Worm (Caenorhabditis elegans): ENCODE measurements around the gene adk-1.
A peak's percentile ranks its signal among the peaks of the same experiment; 100 is the strongest.

Gene adk-1

DNA sequence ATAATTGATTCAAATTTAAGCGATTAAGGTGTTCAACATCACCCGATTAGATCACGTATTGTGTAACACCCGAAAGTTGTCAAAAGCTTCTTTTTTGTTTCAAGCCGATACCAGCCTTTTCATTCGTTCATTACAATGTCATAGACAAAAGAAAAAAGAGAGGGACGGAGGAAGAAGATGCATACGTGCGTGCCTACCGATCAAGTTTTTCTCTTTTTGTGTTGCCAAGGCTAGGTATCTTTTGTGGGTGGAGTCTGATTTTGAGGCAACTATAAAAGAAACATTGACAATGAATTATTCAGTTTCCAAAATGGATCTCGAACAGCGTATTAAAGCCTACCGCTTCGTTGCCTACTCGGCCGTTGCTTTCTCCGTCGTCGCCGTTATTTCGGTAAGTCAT lies 14.6 kb upstream of the adk-1 start, which contains the start of gene col-125:
Gene col-125, plus strand, starts transcription at position 301 of the 400 bp plus-strand sequence.
- no peak for TF ChIP-seq nhr-237 (tag; optimal IDR thresholded peaks at IDR 0.05)
- TF ChIP-seq aha-1 (tag) = peak; percentile 23
- TF ChIP-seq ama-1 (optimal IDR thresholded peaks at IDR 0.05) = peak; percentile 28
- TF ChIP-seq unc-39 (tag; optimal IDR thresholded peaks at IDR 0.05) = no peak

DNA sequence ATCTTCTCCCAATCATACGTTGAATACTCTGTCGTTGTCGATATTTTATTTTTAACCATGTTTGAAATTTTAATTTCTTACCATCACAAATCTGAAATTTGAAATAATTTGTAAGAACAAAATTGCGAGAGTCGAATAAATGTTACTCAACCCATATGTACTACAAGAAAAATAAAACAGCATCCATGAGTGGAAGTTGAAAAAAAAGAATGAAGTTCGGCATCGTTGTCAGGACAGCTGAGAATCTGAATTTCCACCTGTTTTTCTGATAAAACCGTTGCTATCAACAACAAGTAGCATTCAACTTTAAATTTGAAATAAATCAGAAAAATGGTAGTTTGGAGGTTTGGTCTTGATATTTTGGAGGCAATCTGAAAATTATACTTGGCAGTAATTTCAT lies 13.2 kb upstream of the adk-1 start, which contains the start of gene C29F4.3:
Gene C29F4.3, minus strand, starts transcription at position 101 of the 400 bp plus-strand sequence.
- TF ChIP-seq hlh-11 (tag; optimal IDR thresholded peaks at IDR 0.05) (no peak), dpl-1 (GFP tag; optimal IDR thresholded peaks at IDR 0.05) (no peak), pqm-1 (tag; optimal IDR thresholded peaks at IDR 0.05) (no peak), nhr-25 (tag; optimal IDR thresholded peaks at IDR 0.05; ENCODE audit: borderline replicate concordance, insufficient read depth) (no peak), zfp-2 (tag; optimal IDR thresholded peaks at IDR 0.05) (no peak), spr-1 (tag; optimal IDR thresholded peaks at IDR 0.05) (no peak), nhr-10 (tag; optimal IDR thresholded peaks at IDR 0.05) (no peak), Y48G9A.11 (GFP tag; IDR thresholded peaks at IDR 0.05) (no peak), mes-2 (tag; optimal IDR thresholded peaks at IDR 0.05; ENCODE audit: poor library complexity, severe bottlenecking) (no peak), Y5F2A.4 (GFP tag; optimal IDR thresholded peaks at IDR 0.05) (no peak), saeg-2 (GFP tag; IDR thresholded peaks at IDR 0.05) (no peak), zip-11 (GFP tag; IDR thresholded peaks at IDR 0.05) (no peak), mdt-29 (GFP tag; IDR thresholded peaks at IDR 0.05) (no peak), F37D6.2 (tag; optimal IDR thresholded peaks at IDR 0.05) (no peak), nhr-77 (tag; optimal IDR thresholded peaks at IDR 0.05) (no peak), snpc-1.2 (GFP tag; IDR thresholded peaks at IDR 0.05) (no peak), ceh-62 (tag; optimal IDR thresholded peaks at IDR 0.05) (no peak)

DNA sequence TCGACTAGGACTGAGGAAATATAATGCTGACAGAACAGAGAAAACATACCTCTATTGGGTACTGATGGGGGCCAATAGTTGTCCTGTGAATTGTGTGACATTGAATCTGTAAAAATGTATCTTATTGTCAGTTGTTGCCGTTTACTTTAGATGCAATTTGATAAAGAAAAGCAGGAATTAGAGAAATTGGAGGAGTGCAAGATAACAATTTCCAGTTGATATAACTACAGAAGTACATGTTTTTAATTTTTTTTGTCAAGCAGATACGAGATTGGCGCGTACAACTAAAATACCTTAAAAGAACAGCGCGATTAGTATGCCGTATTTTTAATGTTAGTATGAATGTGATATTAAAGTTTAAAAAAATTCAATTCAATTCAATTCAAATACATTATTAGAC lies 7.4 kb upstream of the adk-1 start, which contains the start of gene zip-6:
Gene zip-6, minus strand, starts transcription at position 101 of the 400 bp plus-strand sequence.
- no peak for TF ChIP-seq nhr-41 (GFP tag; IDR thresholded peaks at IDR 0.05)
- TF ChIP-seq mes-2 (tag; optimal IDR thresholded peaks at IDR 0.05; ENCODE audit: poor library complexity, severe bottlenecking) = no peak
- TF ChIP-seq unc-62 (GFP tag; optimal IDR thresholded peaks at IDR 0.05 in 1 of 2) = peak in 1 of 2 experiments; percentile 53
- no peak for TF ChIP-seq unc-62 (tag; optimal IDR thresholded peaks at IDR 0.05)
- no peak for TF ChIP-seq skn-1 (tag; optimal IDR thresholded peaks at IDR 0.05)

DNA sequence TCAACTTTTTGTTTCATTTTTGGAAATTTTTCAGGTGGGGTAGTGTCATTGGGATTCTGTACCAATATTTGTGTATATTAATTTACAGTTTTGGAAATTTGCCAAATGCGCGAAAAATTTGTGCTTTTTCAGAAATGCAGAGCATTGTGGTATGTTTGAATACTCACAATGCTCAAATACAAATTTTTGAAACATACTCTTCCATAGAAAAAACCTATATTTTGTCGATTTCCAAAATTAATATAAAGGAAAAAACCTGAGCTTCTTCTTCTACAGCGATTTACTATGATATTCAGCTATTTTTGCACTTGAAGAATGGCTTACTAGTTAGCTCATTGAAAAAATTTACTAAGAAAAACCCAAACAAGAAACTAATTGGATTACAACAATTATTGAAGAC lies 2.3 kb upstream of the adk-1 start:
- TF ChIP-seq aha-1 (tag) = peak; percentile 90
- TF ChIP-seq unc-39 (tag; optimal IDR thresholded peaks at IDR 0.05) = no peak
- TF ChIP-seq hlh-11 (tag; optimal IDR thresholded peaks at IDR 0.05) = no peak
- TF ChIP-seq snpc-1.2 (GFP tag; IDR thresholded peaks at IDR 0.05) = no peak
- no peak for TF ChIP-seq hlh-30 (tag; optimal IDR thresholded peaks at IDR 0.05; ENCODE audit: insufficient read depth)
- TF ChIP-seq F37D6.2 (tag; optimal IDR thresholded peaks at IDR 0.05) = no peak

DNA sequence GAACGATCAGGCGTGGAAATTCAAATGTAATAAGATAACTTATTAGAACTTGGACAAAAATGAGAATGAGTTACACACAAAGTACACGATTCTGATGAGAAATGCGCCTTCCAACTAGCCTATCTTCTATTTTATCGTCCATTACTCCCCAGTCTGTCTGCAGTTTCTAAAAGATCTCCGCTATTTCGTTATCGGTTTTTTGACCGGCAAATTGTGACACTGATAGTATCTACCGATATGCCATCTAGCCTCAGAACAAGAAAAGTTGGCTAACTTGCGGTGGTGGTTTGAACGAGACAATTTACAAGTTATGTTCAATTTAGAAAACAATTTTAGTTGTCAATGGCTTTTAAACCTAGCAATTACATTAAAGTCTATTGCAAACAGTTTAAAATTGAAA lies 916 bp upstream of the adk-1 start:
- TF ChIP-seq nhr-28 (tag; optimal IDR thresholded peaks at IDR 0.05) = peak; percentile 87
- peak; percentile 50 for TF ChIP-seq dve-1 (tag; optimal IDR thresholded peaks at IDR 0.05; ENCODE audit: insufficient read depth)
- TF ChIP-seq mep-1 (tag; optimal IDR thresholded peaks at IDR 0.05) = no peak
- TF ChIP-seq Y5F2A.4 (GFP tag; optimal IDR thresholded peaks at IDR 0.05) = no peak
- no peak for TF ChIP-seq spr-1 (tag; optimal IDR thresholded peaks at IDR 0.05)
- TF ChIP-seq F49E8.2 (tag; optimal IDR thresholded peaks at IDR 0.05; ENCODE audit: borderline replicate concordance) = no peak
- peak; percentile 86 for TF ChIP-seq aha-1 (tag)
- no peak for TF ChIP-seq lin-29 (GFP tag; IDR thresholded peaks at IDR 0.05)
- peak in 1 of 2 experiments; percentile 96 for TF ChIP-seq unc-62 (GFP tag; optimal IDR thresholded peaks at IDR 0.05 in 1 of 2)
- TF ChIP-seq unc-62 (tag; optimal IDR thresholded peaks at IDR 0.05) = no peak
- peak; percentile 95 for TF ChIP-seq pqm-1 (tag; optimal IDR thresholded peaks at IDR 0.05)
- no peak for TF ChIP-seq ceh-82 (tag; optimal IDR thresholded peaks at IDR 0.05)
- no peak for TF ChIP-seq ceh-28 (tag; optimal IDR thresholded peaks at IDR 0.05)
- no peak for TF ChIP-seq T26A8.4 (GFP tag; IDR thresholded peaks at IDR 0.05)
- no peak for TF ChIP-seq ZK337.2 (GFP tag; IDR thresholded peaks at IDR 0.05)
- TF ChIP-seq daf-12 (tag; optimal IDR thresholded peaks at IDR 0.05) = no peak
- TF ChIP-seq lir-3 (tag; optimal IDR thresholded peaks at IDR 0.05) = no peak
- TF ChIP-seq tra-1 (GFP tag; IDR thresholded peaks at IDR 0.05) = 0 out of 2 replicates have a peak, but pooled peaks have one; percentile 30
- no peak for TF ChIP-seq ama-1 (optimal IDR thresholded peaks at IDR 0.05)
- TF ChIP-seq lin-15B (tag; optimal IDR thresholded peaks at IDR 0.05) = no peak
- no peak for TF ChIP-seq hif-1 (tag; optimal IDR thresholded peaks at IDR 0.05)
- no peak for TF ChIP-seq php-3 (GFP tag; IDR thresholded peaks at IDR 0.05)
- TF ChIP-seq egl-27 (tag; optimal IDR thresholded peaks at IDR 0.05) = no peak
- no peak for TF ChIP-seq nhr-6 (tag; optimal IDR thresholded peaks at IDR 0.05)
- TF ChIP-seq zip-2 (tag; optimal IDR thresholded peaks at IDR 0.05) = no peak
- TF ChIP-seq saeg-2 (GFP tag; IDR thresholded peaks at IDR 0.05) = no peak
